Worm (Caenorhabditis elegans) whole organism, L4/young adult: ENCODE data around the gene egg-3.

ENCODE experiments used
- dao-5 ChIP-seq: sonication (generic microtip); optimal IDR thresholded peaks from 2 replicates; lab custom pipeline; 2016; ENCODE audit warnings: missing genotype, missing genetic modification characterization, moderate library complexity, missing compliant biosample characterization
- him-1 ChIP-seq: sonication (generic microtip); optimal IDR thresholded peaks from 2 replicates; lab custom pipeline; 2016; ENCODE audit warnings: missing genotype, missing genetic modification reagents, missing genetic modification characterization, missing compliant biosample characterization

- TF ChIP-seq dao-5 (tag; lab: Kevin White, UChicago), result no peak
- TF ChIP-seq him-1 (tag; lab: Kevin White, UChicago), result no peak
Measured at ce11 chrII:10925804-10926570, 41.7 kb upstream of the egg-3 start, which contains the start of gene metr-1.
